Worm (Caenorhabditis elegans) whole organism, late embryonic: Measurements from ENCODE around the gene lpl-1.

Experiments
- ama-1 ChIP-seq: fragments of 150-350 bp; optimal IDR thresholded peaks from 2 replicates; lab custom pipeline; 2014
- elt-2 ChIP-seq: sonication (generic microtip); optimal IDR thresholded peaks from 2 replicates; lab custom pipeline; 2016; ENCODE audit warnings: missing genetic modification reagents, missing genetic modification characterization, missing compliant biosample characterization
- ets-4 ChIP-seq: sonication (generic microtip); optimal IDR thresholded peaks from 2 replicates; lab custom pipeline; 2016; ENCODE audit warnings: missing genetic modification characterization, missing compliant biosample characterization
- fax-1 ChIP-seq: sonication (generic microtip); optimal IDR thresholded peaks from 2 replicates; lab custom pipeline; 2016; ENCODE audit warnings: missing genotype, missing genetic modification characterization, missing compliant biosample characterization
- pha-4 ChIP-seq: fragments of 150-350 bp; optimal IDR thresholded peaks from 2 replicates; lab custom pipeline; 2018; ENCODE audit warnings: missing biosample characterization, missing genetic modification reagents, missing genetic modification characterization

ce11 chrIV:9095553-9095952 is 1.7 kb upstream of the lpl-1 start, which contains the start of gene icln-1:
- no peak for TF ChIP-seq fax-1 (tag; lab: Kevin White, UChicago)
- TF ChIP-seq ets-4 (tag; lab: Kevin White, UChicago), result no peak
- TF ChIP-seq ama-1 (lab: Kevin White, UChicago), result no peak
- TF ChIP-seq pha-4, result no peak
- TF ChIP-seq elt-2 (tag; lab: Kevin White, UChicago), result no peak
